Worm (Caenorhabditis elegans): ENCODE measurements around the gene lin-5.

DNA sequence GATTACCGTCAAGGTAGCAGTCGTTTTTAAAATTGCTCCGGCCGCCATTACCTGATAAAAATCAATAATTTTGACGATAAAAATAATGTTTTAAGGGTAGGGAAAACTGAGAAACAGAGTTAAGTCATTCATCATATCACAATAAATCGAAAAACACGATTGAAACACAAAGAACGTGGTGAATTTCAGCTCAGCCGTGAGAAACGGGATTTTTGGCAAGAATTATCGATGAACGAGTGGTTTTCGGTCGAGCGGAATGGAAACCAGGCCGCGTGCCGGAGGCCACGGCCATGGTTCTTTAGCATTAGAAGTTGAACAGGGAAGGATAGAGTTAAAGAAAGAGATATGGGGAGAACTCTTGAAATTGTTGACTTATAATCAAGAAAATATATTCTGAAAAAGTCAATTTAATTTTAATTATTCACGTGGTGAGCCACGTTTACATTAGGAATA is 18.9 kb downstream of the lin-5 start, which contains the start of the genes vha-4 and T01H3.5:
- no peak for TF ChIP-seq nhr-47 (tag; optimal IDR thresholded peaks at IDR 0.05)
- TF ChIP-seq nhr-77 (tag; optimal IDR thresholded peaks at IDR 0.05): no peak
- TF ChIP-seq unc-62 (GFP tag; optimal IDR thresholded peaks at IDR 0.05): no peak
- TF ChIP-seq skn-1 (tag; optimal IDR thresholded peaks at IDR 0.05): no peak
- no peak for TF ChIP-seq ces-1 (GFP tag; optimal IDR thresholded peaks at IDR 0.05)
- TF ChIP-seq ztf-4 (tag; optimal IDR thresholded peaks at IDR 0.05): no peak
